Fruit fly (Drosophila melanogaster) whole organism, embryonic: Measurements from ENCODE around the gene Dup99B.

Source experiments
- CG3281 ChIP-seq: fragments of 200-800 bp; sonication (Bioruptor generic); optimal IDR thresholded peaks from 3 replicates; lab custom pipeline; 2017; ENCODE audit warnings: missing biosample characterization, mild to moderate bottlenecking, missing genetic modification characterization
- Hmx ChIP-seq: fragments of 200-800 bp; sonication (Bioruptor generic); optimal IDR thresholded peaks from 2 replicates; lab custom pipeline; 2016; ENCODE audit warnings: missing biosample characterization, missing genetic modification characterization
- Hsf ChIP-seq: fragments of 200-800 bp; sonication (Bioruptor generic); optimal IDR thresholded peaks from 3 replicates; lab custom pipeline; 2016; ENCODE audit warnings: missing biosample characterization, missing genetic modification characterization
- ems ChIP-seq: fragments of 200-800 bp; sonication (Bioruptor generic); optimal IDR thresholded peaks from 3 replicates; lab custom pipeline; 2016; ENCODE audit warnings: missing biosample characterization, missing genetic modification characterization
- fd3F ChIP-seq: fragments of 200-800 bp; sonication (Bioruptor generic); optimal IDR thresholded peaks from 2 replicates; lab custom pipeline; 2018; ENCODE audit warnings: missing biosample characterization, mild to moderate bottlenecking, missing genetic modification characterization, moderate library complexity
- lola ChIP-seq, 3 experiments: fragments of >200 bp in 2 of 3; fragments of 200-800 bp in 1 of 3; sonication (Bioruptor generic) in 1 of 3; optimal IDR thresholded peaks; 2 replicates each; lab custom pipeline; 2017 to 2019; ENCODE audit warnings: missing biosample characterization in 3 of 3, missing genetic modification characterization in 3 of 3, mild to moderate bottlenecking in 1 of 3, moderate library complexity in 1 of 3
- twi ChIP-seq: fragments of 200-800 bp; optimal IDR thresholded peaks from 2 replicates; lab custom pipeline; 2019; ENCODE audit warnings: missing biosample characterization, mild to moderate bottlenecking, missing genetic modification characterization, moderate library complexity

- no peak for TF ChIP-seq twi (tag; lab: Kevin White, UChicago)
- TF ChIP-seq lola (GFP tag; optimal IDR thresholded peaks at IDR 0.05; lab: Kevin White, UChicago), result no peak
- no peak for TF ChIP-seq Hsf (GFP tag; lab: Kevin White, UChicago)
- TF ChIP-seq fd3F (GFP tag; lab: Kevin White, UChicago), result no peak
- no peak for TF ChIP-seq ems (GFP tag; lab: Kevin White, UChicago)
- no peak for TF ChIP-seq Hmx (GFP tag; lab: Kevin White, UChicago)
- peak; percentile 14 for TF ChIP-seq CG3281 (GFP tag; lab: Kevin White, UChicago)
These were observed 42.0 kb upstream of the Dup99B start for dm6 chr3R:29757226-29757625.
